Worm (Caenorhabditis elegans) whole organism, late embryonic: Measurements from ENCODE around the gene F25B3.4.

Experiments used
- dve-1 ChIP-seq: sonication (generic microtip); optimal IDR thresholded peaks from 2 replicates; lab custom pipeline; 2017; ENCODE audit warnings: antibody characterized with exemption, mild to moderate bottlenecking, missing genetic modification characterization, missing compliant biosample characterization
- fkh-10 ChIP-seq: fragments of 150-350 bp; optimal IDR thresholded peaks from 2 replicates; lab custom pipeline; 2014; ENCODE audit warnings: missing biosample characterization, missing genetic modification reagents, missing genetic modification characterization
- lim-6 ChIP-seq: sonication (generic microtip); optimal IDR thresholded peaks from 2 replicates; lab custom pipeline; 2016; ENCODE audit warnings: missing genetic modification characterization, missing compliant biosample characterization

ce11 chrV:9531477-9531876 is 37.1 kb downstream of the F25B3.4 start, which contains the start of the genes C50F4.10 and pfk-1.2:
- TF ChIP-seq fkh-10 (GFP tag; lab: Kevin White, UChicago) (no peak), lim-6 (tag; lab: Kevin White, UChicago) (no peak), dve-1 (no peak)
